Worm (Caenorhabditis elegans) whole organism, early embryonic: ENCODE data around the gene C15H7.3.

Experiments used
- B0310.2 ChIP-seq: sonication (generic microtip); optimal IDR thresholded peaks from 2 replicates; lab custom pipeline; 2016; ENCODE audit warnings: mild to moderate bottlenecking, missing genetic modification characterization, missing compliant biosample characterization
- ama-1 ChIP-seq: fragments of 150-350 bp; optimal IDR thresholded peaks from 2 replicates; lab custom pipeline; 2014
- ceh-36 ChIP-seq: sonication (generic microtip); optimal IDR thresholded peaks from 2 replicates; lab custom pipeline; 2016; ENCODE audit warnings: missing genetic modification characterization, inconsistent platforms, missing compliant biosample characterization
- hnd-1 ChIP-seq: sonication (generic microtip); optimal IDR thresholded peaks from 2 replicates; lab custom pipeline; 2016; ENCODE audit warnings: missing genetic modification characterization, missing compliant biosample characterization
- pes-1 ChIP-seq: fragments of 200-800 bp; sonication (Bioruptor generic); IDR thresholded peaks from 2 replicates; pipeline ENCODE4 v1.3.6; 2022; ENCODE audit warnings: missing genetic modification reagents, missing genetic modification characterization, missing compliant biosample characterization
- sea-1 ChIP-seq: fragments of 200-800 bp; sonication (Bioruptor generic); conservative IDR thresholded peaks from 2 replicates; pipeline ENCODE4 v1.3.6; 2022; ENCODE audit warnings: missing genetic modification characterization, missing compliant biosample characterization

DNA sequence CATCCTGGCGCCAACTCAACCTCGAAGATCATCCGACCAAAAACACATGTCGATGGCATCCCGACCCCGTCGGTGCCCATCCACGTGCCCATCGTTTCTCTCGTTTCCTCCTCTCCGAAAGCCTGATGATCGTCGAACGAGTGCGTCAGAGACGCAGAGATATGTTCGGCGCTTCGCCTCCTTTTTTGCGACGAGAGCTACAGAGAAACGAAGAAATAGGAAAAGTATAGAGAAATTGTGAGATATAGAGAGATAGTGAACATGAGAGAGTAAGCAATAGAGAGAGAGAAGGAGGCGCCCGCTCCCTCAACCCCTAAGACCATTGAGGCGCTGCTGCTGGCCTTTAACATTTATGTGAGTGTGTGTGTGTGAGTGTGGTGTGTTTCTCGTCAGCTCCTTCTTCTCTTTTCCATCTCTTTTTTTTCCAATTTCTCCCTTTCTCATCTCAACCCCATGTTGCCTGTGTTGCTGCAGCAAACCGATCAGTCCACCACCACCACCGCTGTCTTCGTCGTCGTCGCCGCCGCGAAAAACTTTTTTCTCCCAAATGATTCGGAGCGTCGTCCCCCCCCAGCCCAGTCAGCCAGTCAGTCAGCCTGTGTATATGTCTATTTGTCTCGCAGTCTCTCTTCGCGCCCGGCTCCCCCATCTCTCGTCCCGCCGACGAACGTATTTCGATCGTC, 32.6 kb downstream of the C15H7.3 start, which contains the start of gene hlh-11:
- TF ChIP-seq B0310.2 (tag; lab: Kevin White, UChicago), result no peak
- no peak for TF ChIP-seq sea-1 (GFP tag; lab: Robert Waterston, UW)
- no peak for TF ChIP-seq ama-1
- TF ChIP-seq hnd-1, result no peak
- TF ChIP-seq pes-1 (GFP tag; lab: Robert Waterston, UW), result no peak
- TF ChIP-seq ceh-36 (tag; lab: Kevin White, UChicago), result no peak
